Worm (Caenorhabditis elegans) whole organism, young adult: ENCODE measurements around the gene sox-3.

Experiments used
- lin-54 ChIP-seq: fragments of 200-800 bp; sonication (Bioruptor generic); optimal IDR thresholded peaks from 2 replicates; lab custom pipeline; 2018; ENCODE audit warnings: mild to moderate bottlenecking, missing genetic modification characterization, missing compliant biosample characterization
- lir-1 ChIP-seq: fragments of 200-800 bp; sonication (Bioruptor generic); conservative IDR thresholded peaks from 2 replicates; pipeline ENCODE4 v1.3.6; 2022; ENCODE audit warnings: missing genetic modification reagents, missing genetic modification characterization, missing compliant biosample characterization

DNA sequence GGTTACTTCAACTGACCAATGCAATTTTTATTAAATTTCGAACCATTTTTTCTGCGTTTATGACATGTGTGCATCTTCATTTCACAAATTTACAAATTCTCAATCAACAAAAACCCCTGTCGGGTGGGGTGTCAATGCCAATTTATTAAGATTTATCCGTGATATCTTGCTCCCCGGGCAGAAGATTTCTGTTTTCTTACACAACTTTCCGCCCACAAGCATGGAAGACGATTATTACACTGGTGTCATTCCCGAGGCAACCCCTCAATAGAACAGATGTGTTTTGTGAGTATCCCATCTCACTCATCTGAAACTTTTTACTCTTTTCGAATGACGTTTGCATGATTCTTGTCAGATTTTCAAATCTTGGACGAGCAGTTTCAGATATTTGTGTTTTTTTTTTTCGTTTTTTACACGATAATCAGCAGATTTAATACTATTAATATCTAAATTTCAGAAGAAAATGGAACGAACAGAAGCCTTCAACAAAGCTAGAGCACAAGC, 39.1 kb upstream of the sox-3 start, which contains the start of gene F33C8.4:
- TF ChIP-seq lir-1 (GFP tag; lab: Robert Waterston, UW) (no peak), lin-54 (GFP tag; lab: Kevin White, UChicago) (no peak)
